Fruit fly (Drosophila melanogaster) whole organism, embryonic: ENCODE results near the gene Tim17b1.

ENCODE experiments used
- Asciz ChIP-seq: fragments of 200-800 bp; sonication (Bioruptor generic); optimal IDR thresholded peaks from 2 replicates; lab custom pipeline; 2017; ENCODE audit warnings: missing biosample characterization, mild to moderate bottlenecking, missing genetic modification characterization, missing genetic modification reagents
- CG12155 ChIP-seq: fragments of 200-800 bp; sonication (Bioruptor generic); optimal IDR thresholded peaks from 3 replicates; lab custom pipeline; 2016; ENCODE audit warnings: missing biosample characterization, missing genetic modification characterization
- CG15479 ChIP-seq: fragments of 200-800 bp; sonication (Bioruptor generic); optimal IDR thresholded peaks from 3 replicates; lab custom pipeline; 2019; ENCODE audit warnings: missing biosample characterization, mild to moderate bottlenecking, missing genetic modification characterization, moderate library complexity
- CG15601 ChIP-seq: fragments of 200-800 bp; sonication (Bioruptor generic); optimal IDR thresholded peaks from 3 replicates; lab custom pipeline; 2019; ENCODE audit warnings: missing biosample characterization, mild to moderate bottlenecking, missing genetic modification characterization, moderate library complexity
- CG1832 ChIP-seq: fragments of 200-800 bp; sonication (Bioruptor generic); optimal IDR thresholded peaks from 2 replicates; lab custom pipeline; 2017; ENCODE audit warnings: missing biosample characterization, mild to moderate bottlenecking, missing genetic modification characterization, inconsistent platforms
- CG18476 ChIP-seq: fragments of 200-800 bp; sonication (Bioruptor generic); optimal IDR thresholded peaks from 2 replicates; lab custom pipeline; 2016; ENCODE audit warnings: missing biosample characterization, mild to moderate bottlenecking, missing genetic modification characterization
- CG30431 ChIP-seq: fragments of 200-800 bp; sonication (Bioruptor generic); optimal IDR thresholded peaks from 2 replicates; lab custom pipeline; 2017; ENCODE audit warnings: missing biosample characterization, missing genetic modification characterization
- CG3065 ChIP-seq: fragments of 200-800 bp; sonication (Bioruptor generic); optimal IDR thresholded peaks from 2 replicates; lab custom pipeline; 2016; ENCODE audit warnings: missing biosample characterization, missing genetic modification characterization
- CG31388 ChIP-seq: fragments of 200-800 bp; sonication (Bioruptor generic); optimal IDR thresholded peaks from 2 replicates; lab custom pipeline; 2016; ENCODE audit warnings: missing biosample characterization, missing genetic modification characterization
- CG4820 ChIP-seq: fragments of 200-800 bp; sonication (Bioruptor generic); optimal IDR thresholded peaks from 3 replicates; lab custom pipeline; 2016; ENCODE audit warnings: missing biosample characterization, missing genetic modification characterization
- CG9727 ChIP-seq: fragments of 200-800 bp; sonication (Bioruptor generic); optimal IDR thresholded peaks from 3 replicates; lab custom pipeline; 2017; ENCODE audit warnings: missing biosample characterization, mild to moderate bottlenecking, missing genetic modification characterization
- Camta ChIP-seq: fragments of 200-800 bp; sonication (Bioruptor generic); optimal IDR thresholded peaks from 2 replicates; lab custom pipeline; 2016; ENCODE audit warnings: missing biosample characterization, missing genetic modification characterization
- CoRest ChIP-seq: fragments of 200-800 bp; sonication (Bioruptor generic); optimal IDR thresholded peaks from 3 replicates; lab custom pipeline; 2018; ENCODE audit warnings: missing biosample characterization, mild to moderate bottlenecking, missing genetic modification characterization, moderate library complexity
- D19B ChIP-seq: fragments of 200-800 bp; sonication (Bioruptor generic); optimal IDR thresholded peaks from 2 replicates; lab custom pipeline; 2017; ENCODE audit warnings: missing biosample characterization, mild to moderate bottlenecking, missing genetic modification characterization
- Dref ChIP-seq: fragments of 200-800 bp; sonication (Bioruptor generic); IDR thresholded peaks from 2 replicates; pipeline ENCODE4 v1.3.6; 2022; ENCODE audit warnings: missing biosample characterization, missing genetic modification characterization
- Elba2 ChIP-seq: fragments of 200-800 bp; sonication (Bioruptor generic); optimal IDR thresholded peaks from 3 replicates; lab custom pipeline; 2016; ENCODE audit warnings: missing biosample characterization, missing genetic modification characterization
- HLH54F ChIP-seq: fragments of 200-800 bp; sonication (Bioruptor generic); optimal IDR thresholded peaks from 3 replicates; lab custom pipeline; 2016; ENCODE audit warnings: missing biosample characterization, missing genetic modification characterization
- Jarid2 ChIP-seq: fragments of 200-800 bp; sonication (Bioruptor generic); optimal IDR thresholded peaks from 3 replicates; lab custom pipeline; 2017; ENCODE audit warnings: mild to moderate bottlenecking, missing biosample characterization, missing genetic modification reagents, missing genetic modification characterization
- Med ChIP-seq: fragments of 200-800 bp; sonication (Bioruptor generic); peaks from one replicate; lab custom pipeline; 2016; ENCODE audit warnings: missing biosample characterization, missing genetic modification characterization, mild to moderate bottlenecking, inconsistent platforms, moderate library complexity
- NC2α ChIP-seq: fragments of 200-800 bp; sonication (Bioruptor generic); optimal IDR thresholded peaks from 2 replicates; lab custom pipeline; 2016; ENCODE audit warnings: missing biosample characterization, missing genetic modification characterization
- Nf-YB ChIP-seq: fragments of 200-800 bp; sonication (Bioruptor generic); optimal IDR thresholded peaks from 3 replicates; lab custom pipeline; 2019; ENCODE audit warnings: missing biosample characterization, mild to moderate bottlenecking, missing genetic modification characterization, moderate library complexity
- Opbp ChIP-seq: fragments of 200-800 bp; sonication (Bioruptor generic); IDR thresholded peaks from 3 replicates; pipeline ENCODE4 v1.3.6; 2022; ENCODE audit warnings: missing biosample characterization, missing genetic modification characterization; ENCODE audit not compliant: partially characterized antibody
- Poxn ChIP-seq: fragments of 200-800 bp; sonication (Bioruptor generic); IDR thresholded peaks from 2 replicates; pipeline ENCODE4 v1.3.6; 2022; ENCODE audit warnings: missing biosample characterization, missing genetic modification characterization
- Xrp1 ChIP-seq: fragments of 200-800 bp; sonication (Bioruptor generic); IDR thresholded peaks from 2 replicates; pipeline ENCODE4 v1.3.6; 2022; ENCODE audit warnings: missing biosample characterization, missing genetic modification characterization
- ara ChIP-seq: fragments of 200-800 bp; sonication (Bioruptor generic); IDR thresholded peaks from 2 replicates; pipeline ENCODE4 v1.3.6; 2022; ENCODE audit warnings: missing biosample characterization, missing genetic modification characterization
- ato ChIP-seq: fragments of 200-800 bp; sonication (Bioruptor generic); IDR thresholded peaks from 2 replicates; pipeline ENCODE4 v1.3.6; 2022; ENCODE audit warnings: missing biosample characterization, missing genetic modification characterization; ENCODE audit not compliant: partially characterized antibody
- bigmax ChIP-seq: fragments of 200-800 bp; sonication (Bioruptor generic); optimal IDR thresholded peaks from 2 replicates; lab custom pipeline; 2018; ENCODE audit warnings: missing biosample characterization, mild to moderate bottlenecking, missing genetic modification characterization
- chm ChIP-seq: fragments of 200-800 bp; sonication (Bioruptor generic); IDR thresholded peaks from 2 replicates; pipeline ENCODE4 v1.3.6; 2022; ENCODE audit warnings: missing biosample characterization, missing genetic modification characterization
- corto ChIP-seq: fragments of 200-800 bp; sonication (Bioruptor generic); optimal IDR thresholded peaks from 2 replicates; lab custom pipeline; 2016; ENCODE audit warnings: missing biosample characterization, mild to moderate bottlenecking, missing genetic modification characterization, moderate library complexity
- emc ChIP-seq: fragments of 200-800 bp; sonication (Bioruptor generic); optimal IDR thresholded peaks from 2 replicates; lab custom pipeline; 2016; ENCODE audit warnings: missing biosample characterization, missing genetic modification characterization
- ems ChIP-seq: fragments of 200-800 bp; sonication (Bioruptor generic); optimal IDR thresholded peaks from 3 replicates; lab custom pipeline; 2016; ENCODE audit warnings: missing biosample characterization, missing genetic modification characterization
- fd64A ChIP-seq: fragments of 200-800 bp; sonication (Bioruptor generic); optimal IDR thresholded peaks from 3 replicates; lab custom pipeline; 2018; ENCODE audit warnings: missing biosample characterization, mild to moderate bottlenecking, missing genetic modification characterization
- fd96Cb ChIP-seq: fragments of 200-800 bp; sonication (Bioruptor generic); optimal IDR thresholded peaks from 2 replicates; lab custom pipeline; 2018; ENCODE audit warnings: missing biosample characterization, mild to moderate bottlenecking, missing genetic modification characterization, moderate library complexity
- gro ChIP-seq: fragments of 200-800 bp; sonication (Bioruptor generic); optimal IDR thresholded peaks from 2 replicates; lab custom pipeline; 2016; ENCODE audit warnings: missing biosample characterization, missing genetic modification characterization
- ken ChIP-seq: fragments of 200-800 bp; sonication (Bioruptor generic); IDR thresholded peaks from 3 replicates; pipeline ENCODE4 v1.3.6; 2022; ENCODE audit warnings: missing biosample characterization, missing genetic modification characterization
- kni ChIP-seq: fragments of 200-800 bp; sonication (Bioruptor generic); optimal IDR thresholded peaks from 3 replicates; lab custom pipeline; 2017; ENCODE audit warnings: mild to moderate bottlenecking, missing biosample characterization, missing genetic modification reagents, missing genetic modification characterization
- lov ChIP-seq, 2 experiments: fragments of 200-800 bp in 1 of 2; fragments of >200 bp in 1 of 2; sonication (Bioruptor generic) in 1 of 2; IDR thresholded peaks in 1 of 2; optimal IDR thresholded peaks in 1 of 2; 2 replicates in 1 of 2; 3 replicates in 1 of 2; pipeline versions ENCODE4 v1.3.6 to Lab custom; 2017 to 2022; ENCODE audit warnings: missing biosample characterization in 1 of 2, missing genetic modification characterization in 1 of 2
- nau ChIP-seq: fragments of 200-800 bp; sonication (Bioruptor generic); optimal IDR thresholded peaks from 3 replicates; lab custom pipeline; 2017; ENCODE audit warnings: missing biosample characterization, mild to moderate bottlenecking, missing genetic modification characterization, missing genetic modification reagents
- oc ChIP-seq: fragments of 200-800 bp; sonication (Bioruptor generic); optimal IDR thresholded peaks from 2 replicates; lab custom pipeline; 2018; ENCODE audit warnings: missing biosample characterization, mild to moderate bottlenecking, missing genetic modification characterization, moderate library complexity
- phol ChIP-seq: fragments of 200-800 bp; sonication (Bioruptor generic); optimal IDR thresholded peaks from 3 replicates; lab custom pipeline; 2018; ENCODE audit warnings: missing biosample characterization, mild to moderate bottlenecking, missing genetic modification characterization, moderate library complexity
- pros ChIP-seq: fragments of 200-800 bp; sonication (Bioruptor generic); optimal IDR thresholded peaks from 3 replicates; lab custom pipeline; 2019; ENCODE audit warnings: missing biosample characterization, mild to moderate bottlenecking, missing genetic modification characterization, moderate library complexity
- rib ChIP-seq: fragments of 200-800 bp; sonication (Bioruptor generic); IDR thresholded peaks from 2 replicates; pipeline ENCODE4 v1.3.6; 2022; ENCODE audit warnings: missing biosample characterization, missing genetic modification characterization
- tin ChIP-seq: fragments of 200-800 bp; sonication (Bioruptor generic); optimal IDR thresholded peaks from 3 replicates; lab custom pipeline; 2016; ENCODE audit warnings: missing biosample characterization, missing genetic modification characterization
- unpg ChIP-seq: fragments of 200-800 bp; sonication (Bioruptor generic); optimal IDR thresholded peaks from 3 replicates; lab custom pipeline; 2018; ENCODE audit warnings: missing biosample characterization, mild to moderate bottlenecking, missing genetic modification characterization, moderate library complexity
- wor ChIP-seq: fragments of 200-800 bp; sonication (Bioruptor generic); IDR thresholded peaks from 2 replicates; pipeline ENCODE4 v1.3.6; 2022; ENCODE audit warnings: missing biosample characterization, missing genetic modification characterization
- zen2 ChIP-seq: fragments of 200-800 bp; sonication (Bioruptor generic); IDR thresholded peaks from 3 replicates; pipeline ENCODE4 v1.3.6; 2022; ENCODE audit warnings: missing biosample characterization, missing genetic modification characterization; ENCODE audit not compliant: partially characterized antibody
- zf30C ChIP-seq: fragments of 200-800 bp; sonication (Bioruptor generic); optimal IDR thresholded peaks from 3 replicates; lab custom pipeline; 2018; ENCODE audit warnings: missing biosample characterization, mild to moderate bottlenecking, missing genetic modification characterization

Gene Tim17b1

dm6 chr3R:5263311-5264250 is 36.4 kb upstream of the Tim17b1 start (continued):
- no peak for TF ChIP-seq nau (GFP tag; lab: Kevin White, UChicago)
- peak; percentile 46 for TF ChIP-seq CG12155 (GFP tag; lab: Kevin White, UChicago)
- peak; percentile 86 for TF ChIP-seq fd96Cb (tag; lab: Kevin White, UChicago)
- no peak for TF ChIP-seq NC2α
- no peak for TF ChIP-seq Camta (GFP tag; lab: Kevin White, UChicago)
- peak; percentile 36 for TF ChIP-seq pros (GFP tag; lab: Kevin White, UChicago)
- TF ChIP-seq CoRest (tag; lab: Kevin White, UChicago) = peak; percentile 94
- TF ChIP-seq lov (optimal IDR thresholded peaks at IDR 0.05; lab: Kevin White, UChicago) = no peak
- no peak for TF ChIP-seq lov (GFP tag; IDR thresholded peaks at IDR 0.05; lab: Robert Waterston, UW)
- peak; percentile 66 for TF ChIP-seq ara (GFP tag; lab: Robert Waterston, UW)
- TF ChIP-seq CG30431 (GFP tag; lab: Kevin White, UChicago) = peak; percentile 77
- TF ChIP-seq CG9727 = peak; percentile 91
- TF ChIP-seq wor (GFP tag; lab: Robert Waterston, UW) = peak; percentile 61
- TF ChIP-seq chm (GFP tag; lab: Robert Waterston, UW) = no peak; the same call in 1 of the 2 replicates
- TF ChIP-seq Poxn (GFP tag; lab: Robert Waterston, UW) = peak; percentile 42; the same call in 1 of the 2 replicates
- no peak for TF ChIP-seq CG1832 (GFP tag; lab: Kevin White, UChicago)
- TF ChIP-seq zen2 (GFP tag; lab: Robert Waterston, UW) = no peak
- no peak for TF ChIP-seq Elba2 (GFP tag; lab: Kevin White, UChicago)
- TF ChIP-seq ato (GFP tag; lab: Robert Waterston, UW) = no peak
- no peak for TF ChIP-seq Dref (GFP tag; lab: Robert Waterston, UW)
- no peak for TF ChIP-seq emc (GFP tag; lab: Kevin White, UChicago)
- peak; percentile 91 for TF ChIP-seq phol (tag; lab: Kevin White, UChicago)
- no peak for TF ChIP-seq corto
- peak; percentile 47 for TF ChIP-seq CG18476 (GFP tag; lab: Kevin White, UChicago)
- TF ChIP-seq bigmax (GFP tag; lab: Kevin White, UChicago) = no peak
- TF ChIP-seq fd64A (GFP tag; lab: Kevin White, UChicago) = no peak
- peak; percentile 32 for TF ChIP-seq rib
- peak; percentile 48 for TF ChIP-seq Jarid2 (GFP tag; lab: Kevin White, UChicago)
- TF ChIP-seq ken (GFP tag; lab: Robert Waterston, UW) = 0 out of 3 replicates have a peak, but pooled peaks have one; percentile 24
- peak; percentile 82 for TF ChIP-seq tin (GFP tag; lab: Kevin White, UChicago)
- TF ChIP-seq kni (GFP tag; lab: Kevin White, UChicago) = no peak
- peak; percentile 74 for TF ChIP-seq Xrp1 (GFP tag; lab: Robert Waterston, UW)
- peak; percentile 73 for TF ChIP-seq CG15601 (tag; lab: Kevin White, UChicago)
- peak; percentile 92 for TF ChIP-seq zf30C (GFP tag; lab: Kevin White, UChicago)
- peak; percentile 50 for TF ChIP-seq oc (tag; lab: Kevin White, UChicago)
- TF ChIP-seq Med (GFP tag; lab: Kevin White, UChicago) = peak; percentile 78
- TF ChIP-seq CG31388 (GFP tag; lab: Kevin White, UChicago) = no peak
- peak; percentile 33 for TF ChIP-seq gro (GFP tag; lab: Kevin White, UChicago)
- TF ChIP-seq Nf-YB = peak; percentile 71
- TF ChIP-seq Opbp (GFP tag; lab: Robert Waterston, UW) = peak; percentile 33; the same call in 1 of the 3 replicates
- peak; percentile 63 for TF ChIP-seq D19B (GFP tag; lab: Kevin White, UChicago)
- TF ChIP-seq Asciz (GFP tag; lab: Kevin White, UChicago) = peak; percentile 87
- TF ChIP-seq CG3065 (GFP tag; lab: Kevin White, UChicago) = peak; percentile 35
- TF ChIP-seq CG15479 (GFP tag; lab: Kevin White, UChicago) = peak; percentile 74
- peak; percentile 76 for TF ChIP-seq CG4820 (GFP tag; lab: Kevin White, UChicago)
- TF ChIP-seq ems (GFP tag; lab: Kevin White, UChicago) = no peak
- peak; percentile 83 for TF ChIP-seq unpg (GFP tag; lab: Kevin White, UChicago)
- no peak for TF ChIP-seq HLH54F (GFP tag; lab: Kevin White, UChicago)
